Worm (Caenorhabditis elegans): ENCODE data around the gene F55A11.7.

Gene F55A11.7

ce11 chrV:11817263-11817726 is 30.1 kb upstream of the F55A11.7 start (continued):
- TF ChIP-seq daf-8 (GFP tag; IDR thresholded peaks at IDR 0.05) (no peak), lsy-2 (tag; optimal IDR thresholded peaks at IDR 0.05) (peak in 1 of 2 experiments; percentile 24), snpc-1.2 (GFP tag; IDR thresholded peaks at IDR 0.05) (no peak), unc-130 (GFP tag; optimal IDR thresholded peaks at IDR 0.05) (no peak), pqm-1 (tag; optimal IDR thresholded peaks at IDR 0.05) (no peak), madf-9 (GFP tag; conservative IDR thresholded peaks at IDR 0.05) (no peak), arid-1 (GFP tag; conservative IDR thresholded peaks at IDR 0.05) (peak; percentile 67), mep-1 (tag; optimal IDR thresholded peaks at IDR 0.05) (peak; percentile 48), lir-3 (tag; optimal IDR thresholded peaks at IDR 0.05) (no peak), spr-1 (tag; optimal IDR thresholded peaks at IDR 0.05) (no peak), dpl-1 (GFP tag; optimal IDR thresholded peaks at IDR 0.05) (no peak), nhr-237 (tag; optimal IDR thresholded peaks at IDR 0.05) (no peak), nhr-111 (GFP tag; optimal IDR thresholded peaks at IDR 0.05) (no peak), saeg-2 (GFP tag; IDR thresholded peaks at IDR 0.05) (0 out of 2 replicates have a peak, but pooled peaks have one; percentile 26), F37D6.2 (tag; optimal IDR thresholded peaks at IDR 0.05) (no peak), hmg-1.1 (GFP tag; IDR thresholded peaks at IDR 0.05) (peak; percentile 24; the same call in 1 of the 2 replicates), D1046.2 (GFP tag; IDR thresholded peaks at IDR 0.05) (peak; percentile 69; the same call in 1 of the 2 replicates), ceh-28 (tag; optimal IDR thresholded peaks at IDR 0.05) (no peak), dve-1 (tag; optimal IDR thresholded peaks at IDR 0.05; ENCODE audit: insufficient read depth) (no peak), fos-1 (tag; optimal IDR thresholded peaks at IDR 0.05) (no peak), lin-29 (GFP tag; IDR thresholded peaks at IDR 0.05) (no peak), F44E2.7 (GFP tag; IDR thresholded peaks at IDR 0.05) (0 out of 2 replicates have a peak, but pooled peaks have one; percentile 14), hlh-11 (tag; optimal IDR thresholded peaks at IDR 0.05) (peak; percentile 4), zfp-3 (GFP tag; conservative IDR thresholded peaks at IDR 0.05) (peak; percentile 91), rbr-2 (tag; optimal IDR thresholded peaks at IDR 0.05) (no peak), unc-39 (tag; optimal IDR thresholded peaks at IDR 0.05) (no peak), php-3 (GFP tag; IDR thresholded peaks at IDR 0.05) (peak; percentile 58; the same call in 1 of the 2 replicates), daf-16 (GFP tag; optimal IDR thresholded peaks at IDR 0.05) (no peak), daf-16 (tag; optimal IDR thresholded peaks at IDR 0.05) (no peak), T20F7.1 (GFP tag; optimal IDR thresholded peaks at IDR 0.05) (no peak), nhr-25 (tag; optimal IDR thresholded peaks at IDR 0.05; ENCODE audit: borderline replicate concordance, insufficient read depth) (no peak)

ce11 chrV:11815566-11815965 is 28.3 kb upstream of the F55A11.7 start:
- TF ChIP-seq ZK546.5 (tag; optimal IDR thresholded peaks at IDR 0.05) = no peak
- no peak for TF ChIP-seq ztf-11 (tag; optimal IDR thresholded peaks at IDR 0.05)
- TF ChIP-seq lin-13 (GFP tag; optimal IDR thresholded peaks at IDR 0.05) = no peak
- TF ChIP-seq gei-8 (GFP tag; optimal IDR thresholded peaks at IDR 0.05) = no peak
- no peak for TF ChIP-seq F26F4.8 (GFP tag; conservative IDR thresholded peaks at IDR 0.05)
- no peak for TF ChIP-seq lin-39 (tag; optimal IDR thresholded peaks at IDR 0.05)
- TF ChIP-seq dmd-9 (GFP tag; IDR thresholded peaks at IDR 0.05) = no peak
- TF ChIP-seq mdl-1 (tag; optimal IDR thresholded peaks at IDR 0.05) = no peak

ce11 chrV:11811921-11812320 is 24.7 kb upstream of the F55A11.7 start, which contains the start of gene D2023.3:
TSS of gene D2023.3 (minus strand) at chrV:11812021.
- TF ChIP-seq D1046.2 (GFP tag; IDR thresholded peaks at IDR 0.05) (no peak), vab-7 (GFP tag; IDR thresholded peaks at IDR 0.05) (no peak), unc-62 (GFP tag; optimal IDR thresholded peaks at IDR 0.05 in 1 of 2) (peak in 1 of 2 experiments; percentile 72), unc-62 (tag; optimal IDR thresholded peaks at IDR 0.05) (no peak)

All from whole organism, L4 larva.